Fruit fly (Drosophila melanogaster): ENCODE data around the gene EMC4.
A peak's percentile ranks its signal among the peaks of the same experiment; 100 is the strongest.

The EMC4 gene

dm6 chr3L:22868070-22868469 is at the start of gene EMC4 (continued):
- TF ChIP-seq Lhr (GFP tag; optimal IDR thresholded peaks at IDR 0.05), result peak; percentile 17
- no peak for TF ChIP-seq Oli (tag; optimal IDR thresholded peaks at IDR 0.05)
- TF ChIP-seq CG2199 (GFP tag; IDR thresholded peaks at IDR 0.05), result peak; percentile 70; the same call in 1 of the 3 replicates
- no peak for TF ChIP-seq fd3F (GFP tag; optimal IDR thresholded peaks at IDR 0.05)
- no peak for TF ChIP-seq Hey (tag; optimal IDR thresholded peaks at IDR 0.05)
- no peak for TF ChIP-seq CG11696 (GFP tag; IDR thresholded peaks at IDR 0.05)
- peak; percentile 22 for TF ChIP-seq CG1233 (GFP tag; optimal IDR thresholded peaks at IDR 0.05)
- no peak for TF ChIP-seq pita (GFP tag; optimal IDR thresholded peaks at IDR 0.05)
- peak; percentile 56 for TF ChIP-seq Dad (GFP tag; optimal IDR thresholded peaks at IDR 0.05)
- TF ChIP-seq CG4617 (GFP tag; optimal IDR thresholded peaks at IDR 0.05; ENCODE audit: borderline replicate concordance), result peak; percentile 78
- peak; percentile 42; the same call in 1 of the 2 replicates for TF ChIP-seq hbn (GFP tag; IDR thresholded peaks at IDR 0.05; ENCODE audit: partially characterized antibody)
- no peak for TF ChIP-seq croc (GFP tag; conservative IDR thresholded peaks at IDR 0.05)
- TF ChIP-seq CG13296 (GFP tag; optimal IDR thresholded peaks at IDR 0.05), result peak; percentile 28
- peak in 1 of 2 experiments; percentile 16 for TF ChIP-seq crp (GFP tag; optimal IDR thresholded peaks at IDR 0.05)
- 0 out of 2 replicates have a peak, but pooled peaks have one; percentile 14 for TF ChIP-seq CG32767 (GFP tag; IDR thresholded peaks at IDR 0.05)
- peak; percentile 6 for TF ChIP-seq cwo (GFP tag; optimal IDR thresholded peaks at IDR 0.05)
- TF ChIP-seq CG16813 (GFP tag; IDR thresholded peaks at IDR 0.05; ENCODE audit: partially characterized antibody), result peak; percentile 69; the same call in 2 of the 3 replicates
- no peak for TF ChIP-seq wdn (GFP tag; IDR thresholded peaks at IDR 0.05)
- TF ChIP-seq CG18599 (GFP tag; optimal IDR thresholded peaks at IDR 0.05), result peak; percentile 38
- TF ChIP-seq CG13123 (GFP tag; optimal IDR thresholded peaks at IDR 0.05), result peak; percentile 3
- peak; percentile 76 for TF ChIP-seq Sry-δ (GFP tag; optimal IDR thresholded peaks at IDR 0.05)
- peak; percentile 39 for TF ChIP-seq Chrac-16 (GFP tag; optimal IDR thresholded peaks at IDR 0.05)
- TF ChIP-seq bbx (GFP tag; IDR thresholded peaks at IDR 0.05; ENCODE audit: partially characterized antibody), result peak; percentile 76
- TF ChIP-seq dpn (GFP tag; optimal IDR thresholded peaks at IDR 0.05), result peak; percentile 53 to 62
- no peak for TF ChIP-seq hth (optimal IDR thresholded peaks at IDR 0.05)
- TF ChIP-seq Stat92E (GFP tag; optimal IDR thresholded peaks at IDR 0.05), result peak in 1 of 3 experiments; percentile 1
- no peak for TF ChIP-seq E2f1 (GFP tag; IDR thresholded peaks at IDR 0.05)
- peak; percentile 15 for TF ChIP-seq CG18262 (tag; optimal IDR thresholded peaks at IDR 0.05)
- peak; percentile 25; the same call in 1 of the 2 replicates for TF ChIP-seq NFAT (GFP tag; IDR thresholded peaks at IDR 0.05)
- no peak for TF ChIP-seq Trl (optimal IDR thresholded peaks at IDR 0.05)
- peak; percentile 42 for TF ChIP-seq Trl (GFP tag; optimal IDR thresholded peaks at IDR 0.05)
- TF ChIP-seq toy (GFP tag; IDR thresholded peaks at IDR 0.05), result no peak
- TF ChIP-seq bigmax (GFP tag; optimal IDR thresholded peaks at IDR 0.05), result no peak
- TF ChIP-seq MESR4 (GFP tag; optimal IDR thresholded peaks at IDR 0.05), result peak; percentile 85
- TF ChIP-seq CG17186 (GFP tag; optimal IDR thresholded peaks at IDR 0.05), result peak; percentile 48
- peak; percentile 76 for TF ChIP-seq CG2120 (GFP tag; optimal IDR thresholded peaks at IDR 0.05)
- TF ChIP-seq Fer2 (tag; optimal IDR thresholded peaks at IDR 0.05), result no peak
- peak; percentile 59 for TF ChIP-seq Ets97D (GFP tag; optimal IDR thresholded peaks at IDR 0.05)
- TF ChIP-seq Xbp1 (GFP tag; optimal IDR thresholded peaks at IDR 0.05), result peak; percentile 57
- TF ChIP-seq Pdp1 (GFP tag; optimal IDR thresholded peaks at IDR 0.05), result peak; percentile 39 to 72
- no peak for TF ChIP-seq tap (tag; optimal IDR thresholded peaks at IDR 0.05)
- no peak for TF ChIP-seq wek (GFP tag; optimal IDR thresholded peaks at IDR 0.05)
